Fruit fly (Drosophila melanogaster): ENCODE data around the gene CG7458.

dm6 chr3L:21973640-21974039 is 18.7 kb downstream of the CG7458 start:
- TF ChIP-seq fru (GFP tag; optimal IDR thresholded peaks at IDR 0.05) (no peak), foxo (GFP tag; optimal IDR thresholded peaks at IDR 0.05) (no peak), HLH106 (tag; optimal IDR thresholded peaks at IDR 0.05) (no peak), Abd-B (GFP tag; optimal IDR thresholded peaks at IDR 0.05) (no peak), tai (GFP tag; optimal IDR thresholded peaks at IDR 0.05) (no peak), h (GFP tag; optimal IDR thresholded peaks at IDR 0.05) (no peak), Dif (GFP tag; optimal IDR thresholded peaks at IDR 0.05; ENCODE audit: partially characterized antibody) (no peak), Dfd (GFP tag; optimal IDR thresholded peaks at IDR 0.05) (no peak), psq (GFP tag; optimal IDR thresholded peaks at IDR 0.05) (no peak), OdsH (GFP tag; optimal IDR thresholded peaks at IDR 0.05) (no peak), Hnf4 (GFP tag; optimal IDR thresholded peaks at IDR 0.05) (no peak), jim (GFP tag; optimal IDR thresholded peaks at IDR 0.05) (no peak), br (GFP tag; optimal IDR thresholded peaks at IDR 0.05) (no peak), Myc (optimal IDR thresholded peaks at IDR 0.05) (no peak)
